ENCODE assay signal across 1 fruit fly cellular context in genomic region chr2L:8543731-8544359, dm6.
TF ChIP-seq lines count a peak whose summit lies in the region.

No protein-coding gene starts in this region.

TF ChIP-seq in whole organism, embryonic, 481 proteins besides CTCF, POLR2A, EP300 and RAD21 (continued from another document and continues in another):
- TF ChIP-seq trh (GFP tag; optimal IDR thresholded peaks at IDR 0.05; lab: Kevin White, UChicago) = no peak
- TF ChIP-seq CG6254 (GFP tag; optimal IDR thresholded peaks at IDR 0.05; lab: Kevin White, UChicago) = no peak
- no peak for TF ChIP-seq Hand (GFP tag; optimal IDR thresholded peaks at IDR 0.05; lab: Kevin White, UChicago)
- TF ChIP-seq ranshi (GFP tag; IDR thresholded peaks at IDR 0.05; lab: Robert Waterston, UW) = no peak
- TF ChIP-seq CG30403 (GFP tag; optimal IDR thresholded peaks at IDR 0.05; lab: Kevin White, UChicago) = no peak
- no peak for TF ChIP-seq gsb (GFP tag; IDR thresholded peaks at IDR 0.05; lab: Robert Waterston, UW)
- peak; percentile 86 for TF ChIP-seq z (GFP tag; IDR thresholded peaks at IDR 0.05; lab: Robert Waterston, UW)
- TF ChIP-seq slbo (GFP tag; IDR thresholded peaks at IDR 0.05; lab: Robert Waterston, UW) = no peak
- TF ChIP-seq CG4854 (GFP tag; optimal IDR thresholded peaks at IDR 0.05; lab: Kevin White, UChicago) = peak; percentile 39
- TF ChIP-seq Usf (GFP tag; optimal IDR thresholded peaks at IDR 0.05; lab: Kevin White, UChicago) = no peak
- TF ChIP-seq CG9437 (GFP tag; optimal IDR thresholded peaks at IDR 0.05; lab: Kevin White, UChicago) = no peak
- no peak for TF ChIP-seq Poxn (GFP tag; IDR thresholded peaks at IDR 0.05; lab: Robert Waterston, UW)
- peak; percentile 17 for TF ChIP-seq CG17829 (tag; optimal IDR thresholded peaks at IDR 0.05; lab: Kevin White, UChicago)
- TF ChIP-seq otp (GFP tag; IDR thresholded peaks at IDR 0.05; lab: Robert Waterston, UW) = no peak
- no peak for TF ChIP-seq exex (tag; optimal IDR thresholded peaks at IDR 0.05; lab: Kevin White, UChicago)
- no peak for TF ChIP-seq CG33557 (GFP tag; optimal IDR thresholded peaks at IDR 0.05; lab: Kevin White, UChicago)
- TF ChIP-seq dpn (GFP tag; optimal IDR thresholded peaks at IDR 0.05; lab: Kevin White, UChicago) = no peak
- TF ChIP-seq BtbVII (GFP tag; optimal IDR thresholded peaks at IDR 0.05; lab: Kevin White, UChicago) = no peak
- no peak for TF ChIP-seq Hr39 (optimal IDR thresholded peaks at IDR 0.05; lab: Kevin White, UChicago)
- no peak for TF ChIP-seq bowl (GFP tag; IDR thresholded peaks at IDR 0.05; lab: Robert Waterston, UW)
- no peak; the same call in 2 of the 3 replicates for TF ChIP-seq gce (GFP tag; IDR thresholded peaks at IDR 0.05; lab: Robert Waterston, UW)
- no peak for TF ChIP-seq CG11560 (tag; IDR thresholded peaks at IDR 0.05; lab: Robert Waterston, UW)
- TF ChIP-seq usp (GFP tag; optimal IDR thresholded peaks at IDR 0.05; lab: Kevin White, UChicago) = no peak
- no peak for TF ChIP-seq so (GFP tag; IDR thresholded peaks at IDR 0.05; lab: Robert Waterston, UW)
- TF ChIP-seq pnt (GFP tag; optimal IDR thresholded peaks at IDR 0.05; lab: Kevin White, UChicago) = no peak
- no peak for TF ChIP-seq HLH4C (GFP tag; IDR thresholded peaks at IDR 0.05; lab: Robert Waterston, UW; ENCODE audit: partially characterized antibody)
- no peak for TF ChIP-seq sug (tag; optimal IDR thresholded peaks at IDR 0.05; lab: Kevin White, UChicago)
- TF ChIP-seq emc (GFP tag; optimal IDR thresholded peaks at IDR 0.05; lab: Kevin White, UChicago) = no peak
- peak; percentile 16 for TF ChIP-seq chn (GFP tag; optimal IDR thresholded peaks at IDR 0.05; lab: Kevin White, UChicago)
- TF ChIP-seq luna (GFP tag; optimal IDR thresholded peaks at IDR 0.05; lab: Kevin White, UChicago) = no peak
- no peak for TF ChIP-seq cwo (GFP tag; optimal IDR thresholded peaks at IDR 0.05; lab: Kevin White, UChicago)
- peak; percentile 87 for TF ChIP-seq crol (GFP tag; IDR thresholded peaks at IDR 0.05; lab: Robert Waterston, UW)
- no peak for TF ChIP-seq CG2116 (GFP tag; optimal IDR thresholded peaks at IDR 0.05; lab: Kevin White, UChicago)
- peak; percentile 12; the same call in 1 of the 2 replicates for TF ChIP-seq vvl (GFP tag; IDR thresholded peaks at IDR 0.05; lab: Robert Waterston, UW)
- no peak for TF ChIP-seq sim (GFP tag; IDR thresholded peaks at IDR 0.05; lab: Robert Waterston, UW)
- TF ChIP-seq H2.0 (GFP tag; IDR thresholded peaks at IDR 0.05; lab: Robert Waterston, UW) = no peak
- TF ChIP-seq CG14050 (GFP tag; IDR thresholded peaks at IDR 0.05; lab: Robert Waterston, UW) = no peak
- TF ChIP-seq CG12942 (GFP tag; optimal IDR thresholded peaks at IDR 0.05; lab: Kevin White, UChicago) = no peak
- TF ChIP-seq phol (tag; optimal IDR thresholded peaks at IDR 0.05; lab: Kevin White, UChicago) = no peak
- no peak for TF ChIP-seq Mad (GFP tag; optimal IDR thresholded peaks at IDR 0.05; lab: Kevin White, UChicago)
- TF ChIP-seq CG4820 (GFP tag; optimal IDR thresholded peaks at IDR 0.05; lab: Kevin White, UChicago) = no peak
- TF ChIP-seq Oli (tag; optimal IDR thresholded peaks at IDR 0.05; lab: Kevin White, UChicago) = no peak
- no peak for TF ChIP-seq CkIIα-i1 (GFP tag; IDR thresholded peaks at IDR 0.05; lab: Robert Waterston, UW)
- TF ChIP-seq Bteb2 (GFP tag; optimal IDR thresholded peaks at IDR 0.05; lab: Kevin White, UChicago) = no peak
- TF ChIP-seq Dll (GFP tag; IDR thresholded peaks at IDR 0.05; lab: Robert Waterston, UW; ENCODE audit: partially characterized antibody) = no peak
- no peak for TF ChIP-seq bcd (GFP tag; optimal IDR thresholded peaks at IDR 0.05; lab: Kevin White, UChicago)
- no peak for TF ChIP-seq zf30C (GFP tag; optimal IDR thresholded peaks at IDR 0.05; lab: Kevin White, UChicago)
- no peak for TF ChIP-seq CG12299 (tag; optimal IDR thresholded peaks at IDR 0.05; lab: Kevin White, UChicago)
- TF ChIP-seq dimm (GFP tag; IDR thresholded peaks at IDR 0.05; lab: Robert Waterston, UW) = no peak
- no peak for TF ChIP-seq lilli (GFP tag; optimal IDR thresholded peaks at IDR 0.05; lab: Kevin White, UChicago)
- no peak for TF ChIP-seq tgo (GFP tag; IDR thresholded peaks at IDR 0.05; lab: Robert Waterston, UW)
- TF ChIP-seq CG17385 (GFP tag; optimal IDR thresholded peaks at IDR 0.05; lab: Kevin White, UChicago) = peak; percentile 69
- TF ChIP-seq ttk (GFP tag; IDR thresholded peaks at IDR 0.05; lab: Robert Waterston, UW) = no peak
- no peak for TF ChIP-seq tna (GFP tag; IDR thresholded peaks at IDR 0.05; lab: Robert Waterston, UW; ENCODE audit: partially characterized antibody)
- TF ChIP-seq CG13775 (GFP tag; optimal IDR thresholded peaks at IDR 0.05; lab: Kevin White, UChicago) = no peak
- TF ChIP-seq kah (GFP tag; optimal IDR thresholded peaks at IDR 0.05; lab: Kevin White, UChicago) = no peak
- TF ChIP-seq Jarid2 (GFP tag; optimal IDR thresholded peaks at IDR 0.05; lab: Kevin White, UChicago) = no peak
- no peak for TF ChIP-seq NK7.1 (GFP tag; optimal IDR thresholded peaks at IDR 0.05; lab: Kevin White, UChicago)
- TF ChIP-seq CG12659 (GFP tag; optimal IDR thresholded peaks at IDR 0.05; lab: Kevin White, UChicago) = no peak
- no peak for TF ChIP-seq Side (GFP tag; optimal IDR thresholded peaks at IDR 0.05; lab: Kevin White, UChicago)
- TF ChIP-seq Max (GFP tag; optimal IDR thresholded peaks at IDR 0.05; lab: Kevin White, UChicago) = no peak
- no peak for TF ChIP-seq danr (GFP tag; IDR thresholded peaks at IDR 0.05; lab: Robert Waterston, UW)
- no peak for TF ChIP-seq CG31441 (GFP tag; IDR thresholded peaks at IDR 0.05; lab: Robert Waterston, UW)
- TF ChIP-seq trem (tag; optimal IDR thresholded peaks at IDR 0.05; lab: Kevin White, UChicago) = no peak
- no peak for TF ChIP-seq tx (GFP tag; optimal IDR thresholded peaks at IDR 0.05; lab: Kevin White, UChicago)
- no peak for TF ChIP-seq CG15269 (tag; optimal IDR thresholded peaks at IDR 0.05; lab: Kevin White, UChicago)
- TF ChIP-seq wdn (GFP tag; IDR thresholded peaks at IDR 0.05; lab: Robert Waterston, UW) = no peak
- no peak for TF ChIP-seq CG6765 (GFP tag; optimal IDR thresholded peaks at IDR 0.05; lab: Kevin White, UChicago)
- TF ChIP-seq CG11247 (GFP tag; IDR thresholded peaks at IDR 0.05; lab: Robert Waterston, UW) = no peak
- TF ChIP-seq cas (GFP tag; IDR thresholded peaks at IDR 0.05; lab: Robert Waterston, UW) = no peak
- no peak for TF ChIP-seq zfh2 (GFP tag; optimal IDR thresholded peaks at IDR 0.05; lab: Kevin White, UChicago)
- no peak for TF ChIP-seq CG7745 (tag; optimal IDR thresholded peaks at IDR 0.05; lab: Kevin White, UChicago)
- TF ChIP-seq toy (GFP tag; IDR thresholded peaks at IDR 0.05; lab: Robert Waterston, UW) = no peak
- no peak for TF ChIP-seq rib (GFP tag; IDR thresholded peaks at IDR 0.05; lab: Robert Waterston, UW)
- peak; percentile 91 for TF ChIP-seq onecut (GFP tag; IDR thresholded peaks at IDR 0.05; lab: Robert Waterston, UW)
- no peak for TF ChIP-seq Sox100B (GFP tag; optimal IDR thresholded peaks at IDR 0.05; lab: Kevin White, UChicago)
- no peak for TF ChIP-seq Nf-YA (GFP tag; IDR thresholded peaks at IDR 0.05; lab: Robert Waterston, UW)
- TF ChIP-seq ken (GFP tag; IDR thresholded peaks at IDR 0.05; lab: Robert Waterston, UW) = no peak
- no peak for TF ChIP-seq sob (GFP tag; IDR thresholded peaks at IDR 0.05; lab: Robert Waterston, UW)
- no peak for TF ChIP-seq CG42726 (GFP tag; IDR thresholded peaks at IDR 0.05; lab: Robert Waterston, UW; ENCODE audit: partially characterized antibody)
- no peak for TF ChIP-seq CG11695 (GFP tag; IDR thresholded peaks at IDR 0.05; lab: Robert Waterston, UW)
- TF ChIP-seq grau (tag; optimal IDR thresholded peaks at IDR 0.05; lab: Kevin White, UChicago) = no peak
- TF ChIP-seq CG15011 (GFP tag; optimal IDR thresholded peaks at IDR 0.05; lab: Kevin White, UChicago) = no peak
- TF ChIP-seq CG3995 (GFP tag; optimal IDR thresholded peaks at IDR 0.05; lab: Kevin White, UChicago) = no peak
- TF ChIP-seq CG34422 (GFP tag; IDR thresholded peaks at IDR 0.05; lab: Robert Waterston, UW) = no peak
- TF ChIP-seq jigr1 (GFP tag; IDR thresholded peaks at IDR 0.05; lab: Robert Waterston, UW) = no peak
- TF ChIP-seq Dfd (GFP tag; optimal IDR thresholded peaks at IDR 0.05; lab: Kevin White, UChicago) = no peak
- TF ChIP-seq Med (GFP tag; lab: Kevin White, UChicago) = no peak
- no peak for TF ChIP-seq Neu2 (GFP tag; optimal IDR thresholded peaks at IDR 0.05; lab: Kevin White, UChicago; ENCODE audit: borderline replicate concordance)
- no peak for TF ChIP-seq CG16779 (GFP tag; IDR thresholded peaks at IDR 0.05; lab: Robert Waterston, UW)
- TF ChIP-seq tin (GFP tag; optimal IDR thresholded peaks at IDR 0.05; lab: Kevin White, UChicago) = no peak
- no peak for TF ChIP-seq corto (GFP tag; optimal IDR thresholded peaks at IDR 0.05; lab: Kevin White, UChicago)
- TF ChIP-seq Ssrp (tag; optimal IDR thresholded peaks at IDR 0.05; lab: Kevin White, UChicago) = no peak
- TF ChIP-seq hkb (optimal IDR thresholded peaks at IDR 0.05; lab: Kevin White, UChicago) = no peak
- TF ChIP-seq hkb (GFP tag; IDR thresholded peaks at IDR 0.05; lab: Robert Waterston, UW) = no peak
- TF ChIP-seq CG1233 (GFP tag; optimal IDR thresholded peaks at IDR 0.05; lab: Kevin White, UChicago) = no peak
- TF ChIP-seq CG9215 (GFP tag; IDR thresholded peaks at IDR 0.05; lab: Robert Waterston, UW) = no peak
- peak; percentile 28 for TF ChIP-seq abd-A (tag; optimal IDR thresholded peaks at IDR 0.05; lab: Kevin White, UChicago)
- no peak for TF ChIP-seq CG1529 (GFP tag; optimal IDR thresholded peaks at IDR 0.05; lab: Kevin White, UChicago)
- TF ChIP-seq gfzf (GFP tag; optimal IDR thresholded peaks at IDR 0.05; lab: Kevin White, UChicago) = no peak
- no peak for TF ChIP-seq CG2202 (tag; optimal IDR thresholded peaks at IDR 0.05; lab: Kevin White, UChicago)
- no peak for TF ChIP-seq CG2120 (GFP tag; optimal IDR thresholded peaks at IDR 0.05; lab: Kevin White, UChicago)
- no peak for TF ChIP-seq row (GFP tag; IDR thresholded peaks at IDR 0.05; lab: Robert Waterston, UW)
- TF ChIP-seq CG6791 (GFP tag; IDR thresholded peaks at IDR 0.05; lab: Robert Waterston, UW; ENCODE audit: partially characterized antibody) = no peak
- TF ChIP-seq zen (tag; optimal IDR thresholded peaks at IDR 0.05; lab: Kevin White, UChicago) = no peak
- no peak for TF ChIP-seq pb (GFP tag; optimal IDR thresholded peaks at IDR 0.05; lab: Kevin White, UChicago)
- TF ChIP-seq CG17328 (GFP tag; IDR thresholded peaks at IDR 0.05; lab: Robert Waterston, UW) = no peak
- TF ChIP-seq vnd (GFP tag; IDR thresholded peaks at IDR 0.05; lab: Robert Waterston, UW; ENCODE audit: partially characterized antibody) = no peak
- no peak for TF ChIP-seq CG10565 (GFP tag; optimal IDR thresholded peaks at IDR 0.05; lab: Kevin White, UChicago)
- TF ChIP-seq fd3F (GFP tag; optimal IDR thresholded peaks at IDR 0.05; lab: Kevin White, UChicago) = no peak
- peak; percentile 38 for TF ChIP-seq ewg (GFP tag; optimal IDR thresholded peaks at IDR 0.05; lab: Kevin White, UChicago)
- no peak for TF ChIP-seq aop (GFP tag; IDR thresholded peaks at IDR 0.05; lab: Robert Waterston, UW)
- TF ChIP-seq CG15696 (tag; optimal IDR thresholded peaks at IDR 0.05; lab: Kevin White, UChicago) = no peak
- TF ChIP-seq CG32532 (GFP tag; IDR thresholded peaks at IDR 0.05; lab: Robert Waterston, UW) = no peak
- no peak for TF ChIP-seq CG16813 (GFP tag; IDR thresholded peaks at IDR 0.05; lab: Robert Waterston, UW; ENCODE audit: partially characterized antibody)
- no peak for TF ChIP-seq maf-S (GFP tag; optimal IDR thresholded peaks at IDR 0.05; lab: Kevin White, UChicago)
- TF ChIP-seq Nf-YC (tag; optimal IDR thresholded peaks at IDR 0.05; lab: Kevin White, UChicago) = no peak
- no peak for TF ChIP-seq CG4328 (GFP tag; optimal IDR thresholded peaks at IDR 0.05; lab: Kevin White, UChicago)
- no peak for TF ChIP-seq nmo (GFP tag; optimal IDR thresholded peaks at IDR 0.05; lab: Kevin White, UChicago)
- TF ChIP-seq zen2 (GFP tag; IDR thresholded peaks at IDR 0.05; lab: Robert Waterston, UW; ENCODE audit: partially characterized antibody) = no peak
- TF ChIP-seq salm (tag; optimal IDR thresholded peaks at IDR 0.05; lab: Kevin White, UChicago) = no peak
- TF ChIP-seq D (optimal IDR thresholded peaks at IDR 0.05; lab: Kevin White, UChicago) = no peak
- no peak for TF ChIP-seq D (GFP tag; optimal IDR thresholded peaks at IDR 0.05; lab: Kevin White, UChicago)
- TF ChIP-seq CG7928 (GFP tag; optimal IDR thresholded peaks at IDR 0.05; lab: Kevin White, UChicago) = no peak
- TF ChIP-seq CG6813 (GFP tag; optimal IDR thresholded peaks at IDR 0.05; lab: Kevin White, UChicago) = no peak
- TF ChIP-seq Spps (tag; optimal IDR thresholded peaks at IDR 0.05; lab: Kevin White, UChicago) = no peak
- TF ChIP-seq CG11723 (GFP tag; optimal IDR thresholded peaks at IDR 0.05; lab: Kevin White, UChicago) = no peak
- TF ChIP-seq hb (GFP tag; IDR thresholded peaks at IDR 0.05; lab: Robert Waterston, UW; ENCODE audit: partially characterized antibody) = no peak
- TF ChIP-seq CG3847 (GFP tag; IDR thresholded peaks at IDR 0.05; lab: Robert Waterston, UW) = no peak
- TF ChIP-seq Awh (GFP tag; IDR thresholded peaks at IDR 0.05; lab: Robert Waterston, UW) = no peak
- no peak for TF ChIP-seq org-1 (GFP tag; optimal IDR thresholded peaks at IDR 0.05; lab: Kevin White, UChicago)
- TF ChIP-seq lbe (GFP tag; optimal IDR thresholded peaks at IDR 0.05; lab: Kevin White, UChicago) = no peak
- TF ChIP-seq CG14710 (tag; optimal IDR thresholded peaks at IDR 0.05; lab: Kevin White, UChicago) = no peak
- no peak for TF ChIP-seq pzg (GFP tag; optimal IDR thresholded peaks at IDR 0.05; lab: Kevin White, UChicago)
- no peak for TF ChIP-seq CG16815 (GFP tag; optimal IDR thresholded peaks at IDR 0.05; lab: Kevin White, UChicago)
- peak; percentile 12 for TF ChIP-seq CG15601 (tag; optimal IDR thresholded peaks at IDR 0.05; lab: Kevin White, UChicago)
- TF ChIP-seq CG5180 (GFP tag; optimal IDR thresholded peaks at IDR 0.05; lab: Kevin White, UChicago) = no peak
- TF ChIP-seq CG1024 (GFP tag; IDR thresholded peaks at IDR 0.05; lab: Robert Waterston, UW) = no peak
- peak; percentile 72 for TF ChIP-seq gsb-n (tag; optimal IDR thresholded peaks at IDR 0.05; lab: Kevin White, UChicago)
- TF ChIP-seq Mrtf (GFP tag; IDR thresholded peaks at IDR 0.05; lab: Robert Waterston, UW) = no peak
- peak; percentile 85 for TF ChIP-seq CG3163 (GFP tag; optimal IDR thresholded peaks at IDR 0.05; lab: Kevin White, UChicago)
- no peak for TF ChIP-seq dysf (GFP tag; IDR thresholded peaks at IDR 0.05; lab: Robert Waterston, UW)
- no peak for TF ChIP-seq Dref (GFP tag; IDR thresholded peaks at IDR 0.05; lab: Robert Waterston, UW)
